Worm (Caenorhabditis elegans): ENCODE measurements around the gene ddl-3.
"Not testable (repeated sequence)": the region's sequence is repeated elsewhere in the genome, so short reads cannot be mapped to it uniquely, and the experiment has no call there.

ddl-3 gene

DNA sequence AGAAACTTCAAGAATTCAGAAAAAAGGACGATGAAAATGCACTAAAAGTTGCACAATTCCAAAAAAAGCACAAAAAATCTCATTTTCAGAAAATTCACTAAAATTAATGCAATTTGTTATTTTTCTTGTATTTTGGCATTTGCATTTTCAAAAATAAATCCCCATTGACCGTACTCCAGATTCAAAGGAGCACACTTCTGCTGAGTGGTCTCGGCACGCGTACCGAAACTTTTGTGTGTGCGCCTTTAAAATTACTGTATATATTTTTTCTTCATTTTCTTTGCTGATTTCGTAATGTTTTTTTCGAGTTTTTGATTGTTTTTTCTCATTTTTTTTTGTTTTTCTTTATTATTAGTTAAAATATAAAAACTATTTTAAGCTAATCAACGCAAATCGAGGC is 32.1 kb downstream of the ddl-3 start:
- TF ChIP-seq R02D3.7 (tag; optimal IDR thresholded peaks at IDR 0.05) (no peak), lin-13 (GFP tag; optimal IDR thresholded peaks at IDR 0.05) (no peak), elt-1 (tag; optimal IDR thresholded peaks at IDR 0.05) (no peak), aly-2 (tag; optimal IDR thresholded peaks at IDR 0.05) (no peak), nhr-11 (tag; optimal IDR thresholded peaks at IDR 0.05) (no peak), alr-1 (tag; optimal IDR thresholded peaks at IDR 0.05) (no peak)

DNA sequence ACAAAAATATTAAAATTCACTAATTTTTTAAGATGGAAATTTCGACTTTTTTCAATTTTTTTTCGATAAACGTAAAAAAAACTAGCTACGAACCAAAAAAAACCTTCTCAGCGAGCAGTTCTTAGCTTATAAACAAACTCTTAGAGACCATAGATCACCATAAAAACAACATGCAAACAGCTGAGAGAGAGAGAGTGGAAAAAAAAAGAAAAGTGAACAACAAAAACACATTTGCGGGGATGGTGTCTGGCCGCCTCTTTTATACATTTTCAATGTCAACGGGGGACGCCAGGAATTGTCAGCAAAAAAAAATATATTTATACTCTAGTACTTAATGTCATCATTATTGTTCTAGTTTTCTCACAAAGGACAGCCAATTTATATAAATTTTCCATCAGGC is 32.7 kb downstream of the ddl-3 start:
- TF ChIP-seq fos-1 (tag; optimal IDR thresholded peaks at IDR 0.05) (no peak), unc-39 (tag; optimal IDR thresholded peaks at IDR 0.05) (no peak), ztf-11 (tag; optimal IDR thresholded peaks at IDR 0.05) (no peak), mab-5 (tag; optimal IDR thresholded peaks at IDR 0.05) (no peak), ama-1 (optimal IDR thresholded peaks at IDR 0.05) (no peak), R02D3.7 (tag; optimal IDR thresholded peaks at IDR 0.05) (no peak), sem-4 (tag; optimal IDR thresholded peaks at IDR 0.05) (no peak), nhr-11 (tag; optimal IDR thresholded peaks at IDR 0.05) (no peak), dmd-4 (tag; optimal IDR thresholded peaks at IDR 0.05) (no peak), nhr-23 (tag; optimal IDR thresholded peaks at IDR 0.05) (no peak), nhr-25 (tag; optimal IDR thresholded peaks at IDR 0.05) (no peak), ceh-82 (tag; optimal IDR thresholded peaks at IDR 0.05) (no peak), sma-3 (GFP tag; optimal IDR thresholded peaks at IDR 0.05) (no peak), ceh-16 (tag; optimal IDR thresholded peaks at IDR 0.05) (no peak), lin-11 (tag; optimal IDR thresholded peaks at IDR 0.05) (no peak), alr-1 (tag; optimal IDR thresholded peaks at IDR 0.05) (no peak), nhr-129 (tag; optimal IDR thresholded peaks at IDR 0.05) (no peak), mbf-1 (tag; optimal IDR thresholded peaks at IDR 0.05) (no peak), nhr-6 (tag; optimal IDR thresholded peaks at IDR 0.05) (no peak)

DNA sequence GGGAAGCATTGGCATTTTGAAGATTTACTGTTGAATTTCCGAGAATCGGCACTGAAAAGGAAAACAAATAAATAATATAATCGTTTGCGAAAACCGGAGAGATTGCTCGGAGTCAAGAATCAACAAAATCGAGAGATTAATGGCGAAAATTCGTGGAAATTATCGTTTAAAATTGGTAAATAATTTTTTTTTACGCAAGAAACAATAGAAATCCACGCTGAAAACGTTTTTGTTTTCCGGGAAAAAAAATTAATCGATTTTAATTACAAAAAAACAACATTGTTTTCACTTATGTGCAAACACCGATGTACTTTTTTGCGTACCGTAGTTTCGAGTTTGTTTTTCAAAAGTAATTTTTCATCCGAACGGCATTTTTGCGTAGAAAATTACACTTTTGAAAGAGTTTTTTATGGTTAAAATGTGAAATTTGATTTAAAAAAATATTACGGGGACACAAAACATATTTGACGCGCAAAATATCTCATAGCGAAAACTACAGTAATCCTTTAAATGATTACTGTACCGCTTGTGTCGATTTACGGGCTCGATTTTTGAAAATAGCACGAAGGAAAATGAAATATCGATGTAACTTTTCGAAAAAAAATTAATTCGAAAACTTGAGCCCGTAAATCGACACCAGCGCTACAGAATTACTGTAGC is 33.4 kb downstream of the ddl-3 start, which contains the start of gene ctl-3:
TSS of gene ctl-3 (minus strand) at position 51 of the 660 bp plus-strand sequence.
- TF ChIP-seq mab-5 (tag; optimal IDR thresholded peaks at IDR 0.05): no peak
- TF ChIP-seq nhr-12 (tag; optimal IDR thresholded peaks at IDR 0.05): no peak
- no peak for TF ChIP-seq F13H6.1 (tag; optimal IDR thresholded peaks at IDR 0.05)
- no peak for TF ChIP-seq ztf-1 (GFP tag; conservative IDR thresholded peaks at IDR 0.05)
- no peak for TF ChIP-seq sem-4 (tag; optimal IDR thresholded peaks at IDR 0.05)
- no peak for TF ChIP-seq lin-11 (tag; optimal IDR thresholded peaks at IDR 0.05)
- no peak for TF ChIP-seq unc-55 (GFP tag; optimal IDR thresholded peaks at IDR 0.05)
- TF ChIP-seq skn-1 (tag; optimal IDR thresholded peaks at IDR 0.05): no peak
- no peak for TF ChIP-seq R02D3.7 (tag; optimal IDR thresholded peaks at IDR 0.05)
- TF ChIP-seq elt-3 (tag; optimal IDR thresholded peaks at IDR 0.05): no peak
- TF ChIP-seq lin-13 (GFP tag; optimal IDR thresholded peaks at IDR 0.05): no peak
- no peak for TF ChIP-seq nhr-6 (tag; optimal IDR thresholded peaks at IDR 0.05)
- no peak for TF ChIP-seq ama-1 (optimal IDR thresholded peaks at IDR 0.05)

DNA sequence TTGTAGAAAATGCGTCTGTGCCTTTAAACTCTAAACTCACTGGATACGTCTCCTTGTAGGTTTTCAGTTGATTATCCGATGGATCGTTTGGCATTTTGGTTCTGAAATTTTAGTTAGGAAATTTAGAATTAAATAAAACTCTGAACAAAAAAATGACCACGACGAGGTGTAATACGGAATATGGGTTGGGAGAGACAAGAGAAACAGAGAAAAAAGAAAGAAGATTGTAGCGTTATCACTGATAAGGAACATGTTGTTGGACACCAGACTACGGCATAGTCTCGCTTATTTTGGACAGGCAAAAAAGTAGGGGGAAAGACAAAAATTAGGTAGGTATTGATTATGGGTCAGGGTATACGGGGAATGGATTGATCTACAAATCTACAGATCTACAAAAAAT is 38.1 kb downstream of the ddl-3 start, which contains the start of gene ctl-1:
TSS of gene ctl-1 (minus strand) at position 101 of the 400 bp plus-strand sequence.
- not testable (repeated sequence) for TF ChIP-seq Y55F3AM.14 (GFP tag; optimal IDR thresholded peaks at IDR 0.05); ceh-16 (tag; optimal IDR thresholded peaks at IDR 0.05); nhr-77 (tag; optimal IDR thresholded peaks at IDR 0.05)

DNA sequence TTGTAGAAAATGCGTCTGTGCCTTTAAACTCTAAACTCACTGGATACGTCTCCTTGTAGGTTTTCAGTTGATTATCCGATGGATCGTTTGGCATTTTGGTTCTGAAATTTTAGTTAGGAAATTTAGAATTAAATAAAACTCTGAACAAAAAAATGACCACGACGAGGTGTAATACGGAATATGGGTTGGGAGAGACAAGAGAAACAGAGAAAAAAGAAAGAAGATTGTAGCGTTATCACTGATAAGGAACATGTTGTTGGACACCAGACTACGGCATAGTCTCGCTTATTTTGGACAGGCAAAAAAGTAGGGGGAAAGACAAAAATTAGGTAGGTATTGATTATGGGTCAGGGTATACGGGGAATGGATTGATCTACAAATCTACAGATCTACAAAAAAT is 42.3 kb downstream of the ddl-3 start, which contains the start of gene ctl-2:
TSS of gene ctl-2 (minus strand) at position 101 of the 400 bp plus-strand sequence.
- not testable (repeated sequence) for TF ChIP-seq sma-9 (GFP tag; optimal IDR thresholded peaks at IDR 0.05); sma-9 (tag; optimal IDR thresholded peaks at IDR 0.05); ztf-4 (tag; optimal IDR thresholded peaks at IDR 0.05); ceh-16 (tag; optimal IDR thresholded peaks at IDR 0.05)

DNA sequence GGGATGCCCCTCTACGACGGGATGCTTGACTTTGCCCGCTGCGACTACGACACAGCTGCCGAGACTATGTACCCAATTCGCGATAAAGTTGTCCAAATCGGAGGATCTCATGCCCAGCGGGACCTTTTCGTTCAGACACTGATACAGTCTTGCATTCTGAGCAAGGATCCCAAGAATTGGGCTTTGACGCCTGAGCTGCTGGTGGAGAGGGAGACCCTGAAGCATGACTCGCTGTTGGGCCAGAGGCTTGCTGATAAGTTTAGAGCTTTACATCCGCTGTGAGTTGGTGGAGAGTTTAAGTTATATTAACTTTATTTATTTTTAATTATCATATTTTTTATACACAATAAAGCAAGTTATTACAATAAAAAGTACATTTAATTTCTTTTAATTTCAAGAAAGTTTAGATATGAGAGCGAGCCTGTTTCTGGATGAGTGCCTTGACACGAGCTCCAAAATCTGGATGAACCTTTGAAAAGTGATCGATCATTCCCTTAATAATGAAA is 44.9 kb downstream of the ddl-3 start:
- TF ChIP-seq zag-1 (tag; optimal IDR thresholded peaks at IDR 0.05) (no peak), alr-1 (tag; optimal IDR thresholded peaks at IDR 0.05) (no peak), nhr-21 (tag; optimal IDR thresholded peaks at IDR 0.05) (no peak), ztf-1 (GFP tag; conservative IDR thresholded peaks at IDR 0.05) (no peak), gmeb-1 (tag; optimal IDR thresholded peaks at IDR 0.05) (peak; percentile 3), nhr-77 (tag; optimal IDR thresholded peaks at IDR 0.05) (no peak), lin-13 (GFP tag; optimal IDR thresholded peaks at IDR 0.05) (peak; percentile 24)
